Worm (Caenorhabditis elegans) whole organism, L3 larva: Measurements from ENCODE around the gene npp-1.

Experiments
- ceh-16 ChIP-seq: sonication (generic microtip); optimal IDR thresholded peaks from 2 replicates; lab custom pipeline; 2017; ENCODE audit warnings: missing biosample characterization, missing genetic modification characterization
- ceh-28 ChIP-seq: fragments of 150-350 bp; optimal IDR thresholded peaks from 2 replicates; lab custom pipeline; 2014; ENCODE audit warnings: missing biosample characterization, missing genetic modification reagents, missing genetic modification characterization
- ceh-82 ChIP-seq: fragments of 150-350 bp; optimal IDR thresholded peaks from 2 replicates; lab custom pipeline; 2014; ENCODE audit warnings: missing biosample characterization, missing genetic modification characterization
- daf-12 ChIP-seq: fragments of 150-350 bp; optimal IDR thresholded peaks from 2 replicates; lab custom pipeline; 2014; ENCODE audit warnings: missing biosample characterization, missing genetic modification reagents, missing genetic modification characterization
- egl-27 ChIP-seq: sonication (generic microtip); optimal IDR thresholded peaks from 4 replicates; lab custom pipeline; 2017; ENCODE audit warnings: missing biosample characterization, missing genetic modification reagents, missing genetic modification characterization
- egl-5 ChIP-seq: fragments of 150-350 bp; optimal IDR thresholded peaks from 2 replicates; lab custom pipeline; 2017; ENCODE audit warnings: missing biosample characterization, missing genetic modification reagents, missing genetic modification characterization, inconsistent platforms
- elt-1 ChIP-seq: fragments of 150-350 bp; optimal IDR thresholded peaks from 2 replicates; lab custom pipeline; 2014; ENCODE audit warnings: missing biosample characterization, missing genetic modification characterization
- elt-2 ChIP-seq: sonication (generic microtip); optimal IDR thresholded peaks from 2 replicates; lab custom pipeline; 2016; ENCODE audit warnings: missing genetic modification reagents, mild to moderate bottlenecking, missing genetic modification characterization, missing compliant biosample characterization
- elt-3 ChIP-seq, 3 experiments: fragments of 150-350 bp in 1 of 3; sonication (generic microtip) in 2 of 3; optimal IDR thresholded peaks; 2 replicates in 2 of 3; 4 replicates in 1 of 3; lab custom pipeline; 2014 to 2017; ENCODE audit warnings: missing biosample characterization in 3 of 3, missing genetic modification characterization in 3 of 3
- eor-1 ChIP-seq, 2 experiments: fragments of 150-350 bp; optimal IDR thresholded peaks; 2 replicates each; lab custom pipeline; 2014 to 2018; ENCODE audit warnings: missing biosample characterization in 2 of 2, missing genetic modification characterization in 2 of 2
- fos-1 ChIP-seq: fragments of 150-350 bp; optimal IDR thresholded peaks from 2 replicates; lab custom pipeline; 2014; ENCODE audit warnings: missing biosample characterization, missing genetic modification characterization
- hmg-11 ChIP-seq: sonication (generic microtip); optimal IDR thresholded peaks from 2 replicates; lab custom pipeline; 2016; ENCODE audit warnings: missing genetic modification characterization, missing compliant biosample characterization
- jun-1 ChIP-seq: fragments of 150-350 bp; optimal IDR thresholded peaks from 2 replicates; lab custom pipeline; 2014; ENCODE audit warnings: missing biosample characterization, missing genetic modification reagents, missing genetic modification characterization
- lin-15B ChIP-seq: fragments of 150-350 bp; optimal IDR thresholded peaks from 2 replicates; lab custom pipeline; 2014; ENCODE audit warnings: missing biosample characterization, missing genetic modification characterization
- lin-39 ChIP-seq: fragments of 150-350 bp; optimal IDR thresholded peaks from 2 replicates; lab custom pipeline; 2018; ENCODE audit warnings: missing biosample characterization, missing genetic modification reagents, missing genetic modification characterization
- mdl-1 ChIP-seq: fragments of 150-350 bp; optimal IDR thresholded peaks from 2 replicates; lab custom pipeline; 2014; ENCODE audit warnings: missing biosample characterization, missing genetic modification characterization
- mml-1 ChIP-seq: fragments of 150-350 bp; sonication (generic microtip); optimal IDR thresholded peaks from 3 replicates; lab custom pipeline; 2014; ENCODE audit warnings: missing biosample characterization, missing genetic modification characterization
- nfya-1 ChIP-seq: sonication (generic microtip); optimal IDR thresholded peaks from 2 replicates; lab custom pipeline; 2017; ENCODE audit warnings: missing genetic modification characterization, mild to moderate bottlenecking, missing compliant biosample characterization, antibody characterized with exemption, moderate library complexity; ENCODE audit not compliant: insufficient read depth
- nhr-11 ChIP-seq: fragments of 150-350 bp; optimal IDR thresholded peaks from 2 replicates; lab custom pipeline; 2014; ENCODE audit warnings: missing biosample characterization, missing genetic modification characterization
- nhr-12 ChIP-seq: fragments of 150-350 bp; optimal IDR thresholded peaks from 2 replicates; lab custom pipeline; 2014; ENCODE audit warnings: missing biosample characterization, missing genetic modification characterization
- nhr-23 ChIP-seq: fragments of 150-350 bp; optimal IDR thresholded peaks from 2 replicates; lab custom pipeline; 2014; ENCODE audit warnings: missing biosample characterization, missing genetic modification reagents, missing genetic modification characterization
- nhr-25 ChIP-seq: sonication (generic microtip); optimal IDR thresholded peaks from 2 replicates; lab custom pipeline; 2017; ENCODE audit warnings: missing biosample characterization, missing genetic modification characterization
- nhr-28 ChIP-seq: fragments of 150-350 bp; optimal IDR thresholded peaks from 2 replicates; lab custom pipeline; 2014; ENCODE audit warnings: missing biosample characterization, missing genetic modification characterization
- nhr-43 ChIP-seq: sonication (generic microtip); optimal IDR thresholded peaks from 2 replicates; lab custom pipeline; 2016; ENCODE audit warnings: mild to moderate bottlenecking, missing genetic modification characterization, missing compliant biosample characterization; ENCODE audit not compliant: poor library complexity, severe bottlenecking
- nhr-67 ChIP-seq: fragments of 150-350 bp; optimal IDR thresholded peaks from 2 replicates; lab custom pipeline; 2014; ENCODE audit warnings: missing biosample characterization, missing genetic modification characterization
- nhr-76 ChIP-seq: fragments of 150-350 bp; sonication (generic microtip); optimal IDR thresholded peaks from 5 replicates; lab custom pipeline; 2014; ENCODE audit warnings: missing biosample characterization, missing genetic modification characterization
- nhr-77 ChIP-seq: fragments of 150-350 bp; optimal IDR thresholded peaks from 2 replicates; lab custom pipeline; 2014; ENCODE audit warnings: missing biosample characterization, missing genetic modification characterization
- pha-4 ChIP-seq: fragments of 150-350 bp; optimal IDR thresholded peaks from 2 replicates; lab custom pipeline; 2014; ENCODE audit warnings: missing biosample characterization, missing genetic modification reagents, missing genetic modification characterization
- pqm-1 ChIP-seq: fragments of 150-350 bp; optimal IDR thresholded peaks from 2 replicates; lab custom pipeline; 2017; ENCODE audit warnings: missing biosample characterization, missing genetic modification characterization, inconsistent platforms
- skn-1 ChIP-seq: fragments of 150-350 bp; optimal IDR thresholded peaks from 2 replicates; lab custom pipeline; 2014; ENCODE audit warnings: missing biosample characterization, missing genetic modification characterization
- snpc-4 ChIP-seq: fragments of 150-350 bp; optimal IDR thresholded peaks from 2 replicates; lab custom pipeline; 2014; ENCODE audit warnings: missing biosample characterization, missing genetic modification characterization
- tbx-2 ChIP-seq: sonication (generic microtip); optimal IDR thresholded peaks from 2 replicates; lab custom pipeline; 2016; ENCODE audit warnings: mild to moderate bottlenecking, missing genetic modification characterization, missing compliant biosample characterization
- unc-39 ChIP-seq: sonication (generic microtip); optimal IDR thresholded peaks from 4 replicates; lab custom pipeline; 2017; ENCODE audit warnings: missing biosample characterization, missing genetic modification characterization
- zag-1 ChIP-seq: fragments of 150-350 bp; optimal IDR thresholded peaks from 2 replicates; lab custom pipeline; 2014; ENCODE audit warnings: missing biosample characterization, missing genetic modification characterization
- ztf-11 ChIP-seq: fragments of 150-350 bp; optimal IDR thresholded peaks from 2 replicates; lab custom pipeline; 2014; ENCODE audit warnings: missing biosample characterization, missing genetic modification characterization
- ztf-4 ChIP-seq: fragments of 150-350 bp; optimal IDR thresholded peaks from 2 replicates; lab custom pipeline; 2014; ENCODE audit warnings: missing biosample characterization, missing genetic modification characterization

npp-1 gene

DNA sequence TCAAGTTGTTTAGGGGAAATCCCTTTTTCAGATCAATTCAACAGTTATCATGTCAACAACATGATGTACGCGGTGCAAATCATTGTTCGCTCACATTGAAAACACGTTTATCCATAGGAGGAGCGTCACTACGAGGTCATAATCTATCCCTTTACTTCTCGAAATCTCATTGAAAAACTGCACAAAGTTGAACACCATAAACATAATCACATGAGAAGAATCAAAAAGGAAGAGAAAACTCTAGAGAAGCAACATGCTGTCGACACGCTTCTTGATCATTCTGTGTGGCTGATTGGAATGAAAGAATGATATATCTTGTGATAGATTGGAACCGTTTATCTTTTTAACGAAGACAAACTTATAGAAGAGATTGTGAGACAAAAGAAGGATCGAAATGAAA, 9.6 kb downstream of the npp-1 start (continued):
- TF ChIP-seq nhr-28 (no peak), daf-12 (no peak), ceh-82 (tag; lab: Kevin White, UChicago) (no peak), mml-1 (no peak), tbx-2 (peak; percentile 57), nhr-12 (tag; lab: Kevin White, UChicago) (no peak), nhr-25 (tag; lab: Kevin White, UChicago) (peak; percentile 93), snpc-4 (tag; lab: Kevin White, UChicago) (no peak), nhr-43 (peak; percentile 99), mdl-1 (tag; lab: Kevin White, UChicago) (peak; percentile 35), egl-27 (tag; lab: Kevin White, UChicago) (no peak), eor-1 (tag; optimal IDR thresholded peaks at IDR 0.05; lab: Kevin White, UChicago) (no peak), elt-3 (tag; optimal IDR thresholded peaks at IDR 0.05; lab: Kevin White, UChicago) (peak in 2 of 3 experiments; percentile 40 to 50), lin-39 (tag; lab: Kevin White, UChicago) (no peak), nhr-77 (no peak), unc-39 (no peak), elt-1 (tag; lab: Kevin White, UChicago) (no peak), egl-5 (tag; lab: Kevin White, UChicago) (no peak)

DNA sequence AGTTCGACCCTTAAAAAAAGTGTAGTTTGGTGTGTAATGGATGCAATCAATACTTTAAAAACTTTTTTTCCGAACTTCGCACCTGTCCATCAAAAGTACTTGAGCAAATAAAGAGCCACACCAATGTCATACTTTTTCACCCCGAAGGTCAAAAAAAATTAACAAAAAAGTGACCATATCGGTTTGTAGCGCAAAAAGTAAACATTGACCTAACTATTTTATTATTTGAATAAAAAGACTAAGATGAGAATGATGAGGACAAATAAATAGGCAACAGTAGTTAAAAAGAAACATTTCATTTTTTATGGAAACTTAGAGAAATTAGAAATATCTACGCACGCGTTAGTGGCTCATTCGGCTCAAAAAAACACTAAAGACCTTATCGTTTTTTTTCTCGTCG, 11.1 kb downstream of the npp-1 start:
- TF ChIP-seq nhr-11 (tag; lab: Kevin White, UChicago) (no peak), ceh-16 (no peak), pha-4 (tag; lab: Kevin White, UChicago) (peak; percentile 91)
- TF ChIP-seq, all 47 proteins: peak for 1

DNA sequence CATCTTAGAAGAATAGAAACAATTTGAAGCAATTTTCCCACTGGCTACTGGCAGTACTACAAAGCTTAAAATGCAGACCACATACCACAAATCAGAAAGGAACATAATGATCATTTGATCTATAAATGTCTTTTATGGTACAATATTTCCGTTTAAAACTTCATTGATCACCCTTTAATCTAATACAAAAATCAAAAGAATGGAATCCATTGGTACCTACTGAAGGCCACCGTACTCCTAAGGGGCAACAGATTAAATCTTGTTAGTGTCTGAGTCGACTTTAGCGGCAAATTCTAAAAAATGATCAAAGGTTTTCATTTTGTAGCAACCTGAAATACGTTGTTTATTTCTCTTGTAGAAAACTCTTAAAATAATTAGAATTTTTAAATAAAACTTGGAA, 13.9 kb downstream of the npp-1 start:
- TF ChIP-seq nhr-25 (tag; lab: Kevin White, UChicago) (peak; percentile 3), nhr-76 (no peak), elt-1 (tag; lab: Kevin White, UChicago) (peak; percentile 70)

DNA sequence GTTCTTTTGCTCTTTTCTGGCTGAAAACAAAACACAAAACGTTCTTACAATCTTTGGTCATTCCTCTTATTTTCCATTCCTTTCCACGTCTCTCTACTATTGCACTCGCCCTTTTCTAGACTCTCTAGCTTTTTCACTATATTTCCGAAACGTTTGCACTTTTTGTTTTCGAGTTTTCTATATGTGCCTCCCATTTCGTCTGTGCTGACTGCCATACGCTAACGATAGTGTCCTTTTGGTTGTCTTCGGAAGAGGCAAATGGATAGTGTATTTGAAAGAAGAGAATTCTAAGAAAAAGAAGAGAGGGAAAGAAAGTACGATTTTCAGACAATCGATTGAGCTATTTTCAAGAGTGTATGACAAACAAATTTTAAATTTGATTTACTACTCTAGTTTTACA, 14.5 kb downstream of the npp-1 start:
- TF ChIP-seq nhr-23 (no peak), jun-1 (tag; lab: Kevin White, UChicago) (no peak), ceh-28 (tag; lab: Kevin White, UChicago) (peak; percentile 26), ztf-11 (tag; lab: Kevin White, UChicago) (no peak), nfya-1 (tag; lab: Kevin White, UChicago) (peak; percentile 57), elt-2 (tag; lab: Kevin White, UChicago) (peak; percentile 60), pha-4 (tag; lab: Kevin White, UChicago) (peak; percentile 66), eor-1 (tag; optimal IDR thresholded peaks at IDR 0.05; lab: Kevin White, UChicago) (no peak), pqm-1 (tag; lab: Kevin White, UChicago) (peak; percentile 77), nhr-25 (tag; lab: Kevin White, UChicago) (no peak), fos-1 (tag; lab: Kevin White, UChicago) (no peak), nhr-12 (tag; lab: Kevin White, UChicago) (no peak), tbx-2 (no peak), egl-5 (tag; lab: Kevin White, UChicago) (no peak), hmg-11 (peak; percentile 29), mml-1 (no peak), skn-1 (tag; lab: Kevin White, UChicago) (peak; percentile 2), lin-39 (tag; lab: Kevin White, UChicago) (peak; percentile 1), lin-15B (tag; lab: Kevin White, UChicago) (peak; percentile 18)

DNA sequence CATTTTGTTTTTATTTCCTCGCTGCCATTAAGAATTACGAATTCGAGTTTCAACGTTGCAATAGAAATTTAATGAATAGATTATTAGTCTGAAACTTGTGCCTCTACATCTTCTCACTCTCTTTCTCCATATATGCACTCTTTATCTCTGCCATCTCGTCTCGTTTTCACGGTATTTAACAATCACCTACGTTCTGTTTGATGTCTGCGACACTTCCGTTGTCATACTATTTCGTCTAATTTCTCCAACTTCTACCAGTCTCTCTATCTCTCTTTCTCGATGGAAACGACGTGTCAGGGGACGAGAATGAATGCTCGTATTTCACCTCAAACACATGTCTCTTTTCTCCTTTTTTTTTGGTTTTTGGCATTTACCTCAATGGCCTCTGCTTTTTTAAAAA, 15.5 kb downstream of the npp-1 start:
- no peak for TF ChIP-seq ceh-16
- no peak for TF ChIP-seq nhr-76
- TF ChIP-seq snpc-4 (tag; lab: Kevin White, UChicago) = peak; percentile 48
- TF ChIP-seq fos-1 (tag; lab: Kevin White, UChicago) = no peak
- peak; percentile 67 for TF ChIP-seq nfya-1 (tag; lab: Kevin White, UChicago)
- peak; percentile 48 for TF ChIP-seq elt-1 (tag; lab: Kevin White, UChicago)
- TF ChIP-seq elt-2 (tag; lab: Kevin White, UChicago) = peak; percentile 53
- TF ChIP-seq nhr-11 (tag; lab: Kevin White, UChicago) = no peak
- peak; percentile 59 for TF ChIP-seq pqm-1 (tag; lab: Kevin White, UChicago)
- no peak for TF ChIP-seq nhr-67 (tag; lab: Kevin White, UChicago)
- no peak for TF ChIP-seq zag-1 (tag; lab: Kevin White, UChicago)
- peak; percentile 9 for TF ChIP-seq ztf-4 (tag; lab: Kevin White, UChicago)
- TF ChIP-seq pha-4 (tag; lab: Kevin White, UChicago) = peak; percentile 67
- peak; percentile 44 for TF ChIP-seq hmg-11
- no peak for TF ChIP-seq egl-5 (tag; lab: Kevin White, UChicago)
- peak; percentile 15 for TF ChIP-seq lin-15B (tag; lab: Kevin White, UChicago)
- TF ChIP-seq jun-1 (tag; lab: Kevin White, UChicago) = no peak
- no peak for TF ChIP-seq lin-39 (tag; lab: Kevin White, UChicago)
- peak; percentile 58 for TF ChIP-seq nhr-25 (tag; lab: Kevin White, UChicago)
- TF ChIP-seq nhr-23 = peak; percentile 44
